Fruit fly (Drosophila melanogaster) whole organism, embryonic: Measurements from ENCODE around the gene CG11449.

ENCODE experiments used
- CG9817 ChIP-seq: fragments of 200-800 bp; sonication (Bioruptor generic); optimal IDR thresholded peaks from 2 replicates; lab custom pipeline; 2018; ENCODE audit warnings: missing biosample characterization, mild to moderate bottlenecking, missing genetic modification characterization, moderate library complexity
- Usf ChIP-seq: fragments of 200-800 bp; sonication (Bioruptor generic); optimal IDR thresholded peaks from 2 replicates; lab custom pipeline; 2017; ENCODE audit warnings: missing genotype, missing biosample characterization, missing genetic modification characterization

DNA sequence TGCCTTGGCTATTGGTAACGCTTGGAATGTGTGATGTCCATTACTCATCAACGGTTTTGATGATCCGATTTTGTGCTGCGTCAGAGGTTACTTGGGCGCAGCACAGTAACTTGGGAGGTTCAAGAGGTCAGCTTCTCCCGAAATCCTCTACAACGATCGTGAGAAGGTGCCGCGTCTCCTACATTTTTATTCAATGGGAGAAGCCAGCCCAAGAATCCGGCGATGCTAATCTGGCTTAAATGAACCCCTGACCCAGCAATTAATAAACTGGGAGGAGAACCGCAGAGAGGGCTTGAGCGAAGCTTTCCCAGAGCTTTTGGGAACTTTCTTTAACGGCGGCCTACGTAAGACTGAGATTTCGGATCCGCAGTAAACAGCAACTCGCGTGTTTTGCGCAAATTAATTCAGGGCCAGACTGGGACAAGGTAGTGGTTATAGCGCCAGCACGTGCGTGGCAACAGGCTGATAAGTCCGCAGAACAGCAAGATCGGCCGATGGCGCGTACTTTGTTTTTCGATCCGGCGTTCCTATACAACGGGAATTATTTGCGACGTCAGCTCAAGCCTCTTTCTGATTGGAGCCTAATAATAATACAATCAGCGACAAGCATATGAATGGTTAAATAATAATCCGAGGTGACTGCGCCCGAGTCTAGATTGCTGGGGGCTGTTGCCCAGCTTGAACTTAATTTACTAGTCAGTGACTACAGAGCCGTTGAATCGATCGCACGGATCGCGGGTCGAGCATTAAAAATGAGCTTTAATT lies 20.1 kb downstream of the CG11449 start, which contains the start of gene CG11425:
- TF ChIP-seq Usf (GFP tag; lab: Kevin White, UChicago): no peak
- TF ChIP-seq CG9817 (tag; lab: Kevin White, UChicago): no peak
